Fruit fly (Drosophila melanogaster) whole organism, embryonic: ENCODE data around the gene Cyp4d14.

Experiments
- Ada2b ChIP-seq: fragments of 200-800 bp; sonication (Bioruptor generic); IDR thresholded peaks from 2 replicates; pipeline ENCODE4 v1.3.6; 2022; ENCODE audit warnings: missing biosample characterization, missing genetic modification characterization
- Asciz ChIP-seq: fragments of 200-800 bp; sonication (Bioruptor generic); optimal IDR thresholded peaks from 2 replicates; lab custom pipeline; 2017; ENCODE audit warnings: missing biosample characterization, mild to moderate bottlenecking, missing genetic modification characterization, missing genetic modification reagents
- Awh ChIP-seq: fragments of 200-800 bp; sonication (Bioruptor generic); IDR thresholded peaks from 2 replicates; pipeline ENCODE4, ENCODE4 v1.3.6; 2022; ENCODE audit warnings: missing biosample characterization, missing genetic modification characterization
- B-H1 ChIP-seq: fragments of 200-800 bp; sonication (Bioruptor generic); IDR thresholded peaks from 3 replicates; pipeline ENCODE4 v1.3.6; 2022; ENCODE audit warnings: missing biosample characterization, missing genetic modification characterization
- Bteb2 ChIP-seq: fragments of 200-800 bp; sonication (Bioruptor generic); optimal IDR thresholded peaks from 2 replicates; lab custom pipeline; 2016; ENCODE audit warnings: missing biosample characterization, missing genetic modification characterization
- CG12104 ChIP-seq: fragments of 200-800 bp; sonication (Bioruptor generic); optimal IDR thresholded peaks from 3 replicates; lab custom pipeline; 2016; ENCODE audit warnings: missing biosample characterization, missing genetic modification characterization
- CG13287 ChIP-seq: fragments of 200-800 bp; sonication (Bioruptor generic); IDR thresholded peaks from 2 replicates; pipeline ENCODE4 v1.3.6; 2022; ENCODE audit warnings: missing biosample characterization, missing genetic modification characterization; ENCODE audit not compliant: partially characterized antibody
- CG2199 ChIP-seq: fragments of 200-800 bp; sonication (Bioruptor generic); IDR thresholded peaks from 3 replicates; pipeline ENCODE4 v1.3.6; 2022; ENCODE audit warnings: missing biosample characterization, missing genetic modification characterization
- CG30403 ChIP-seq: fragments of 200-800 bp; sonication (Bioruptor generic); optimal IDR thresholded peaks from 3 replicates; lab custom pipeline; 2016; ENCODE audit warnings: missing biosample characterization, missing genetic modification characterization
- CG31441 ChIP-seq: fragments of 200-800 bp; sonication (Bioruptor generic); IDR thresholded peaks from 2 replicates; pipeline ENCODE4 v1.3.6; 2022; ENCODE audit warnings: missing biosample characterization, missing genetic modification characterization
- CG3726 ChIP-seq: fragments of 200-800 bp; sonication (Bioruptor generic); IDR thresholded peaks from 3 replicates; pipeline ENCODE4, ENCODE4 v1.3.6; 2022; ENCODE audit warnings: missing biosample characterization, missing genetic modification characterization
- CG4282 ChIP-seq: fragments of 200-800 bp; sonication (Bioruptor generic); optimal IDR thresholded peaks from 2 replicates; lab custom pipeline; 2016; ENCODE audit warnings: missing biosample characterization, missing genetic modification characterization
- CG4854 ChIP-seq: fragments of 200-800 bp; sonication (Bioruptor generic); optimal IDR thresholded peaks from 2 replicates; lab custom pipeline; 2016; ENCODE audit warnings: missing biosample characterization, missing genetic modification characterization, inconsistent platforms
- CG6683 ChIP-seq: fragments of 200-800 bp; sonication (Bioruptor generic); optimal IDR thresholded peaks from 2 replicates; lab custom pipeline; 2017; ENCODE audit warnings: missing biosample characterization, mild to moderate bottlenecking, missing genetic modification characterization, missing genetic modification reagents
- CG6689 ChIP-seq: fragments of 200-800 bp; sonication (Bioruptor generic); IDR thresholded peaks from 2 replicates; pipeline ENCODE4 v1.3.6; 2022; ENCODE audit warnings: missing biosample characterization, missing genetic modification characterization
- CG7271 ChIP-seq: fragments of 200-800 bp; sonication (Bioruptor generic); optimal IDR thresholded peaks from 2 replicates; lab custom pipeline; 2018; ENCODE audit warnings: missing biosample characterization, mild to moderate bottlenecking, missing genetic modification characterization, moderate library complexity
- CG8765 ChIP-seq: fragments of 200-800 bp; sonication (Bioruptor generic); IDR thresholded peaks from 2 replicates; pipeline ENCODE4 v1.3.6; 2022; ENCODE audit warnings: missing biosample characterization, missing genetic modification characterization
- CG9215 ChIP-seq: fragments of 200-800 bp; sonication (Bioruptor generic); IDR thresholded peaks from 2 replicates; pipeline ENCODE4 v1.3.6; 2022; ENCODE audit warnings: missing biosample characterization, missing genetic modification characterization
- Dfd ChIP-seq, 2 experiments: fragments of >200 bp; optimal IDR thresholded peaks; 2 replicates each; lab custom pipeline; 2017; ENCODE audit warnings: missing biosample characterization in 2 of 2, missing genetic modification characterization in 2 of 2
- Dp ChIP-seq: fragments of 200-800 bp; sonication (Bioruptor generic); optimal IDR thresholded peaks from 2 replicates; lab custom pipeline; 2018; ENCODE audit warnings: missing biosample characterization, mild to moderate bottlenecking, missing genetic modification characterization, moderate library complexity
- Drgx ChIP-seq: fragments of 200-800 bp; sonication (Bioruptor generic); IDR thresholded peaks from 2 replicates; pipeline ENCODE4 v1.3.6; 2022; ENCODE audit warnings: missing biosample characterization, missing genetic modification characterization
- Elba2 ChIP-seq: fragments of 200-800 bp; sonication (Bioruptor generic); optimal IDR thresholded peaks from 3 replicates; lab custom pipeline; 2016; ENCODE audit warnings: missing biosample characterization, missing genetic modification characterization
- Mad ChIP-seq: fragments of 200-800 bp; sonication (Bioruptor generic); optimal IDR thresholded peaks from 2 replicates; lab custom pipeline; 2016; ENCODE audit warnings: missing biosample characterization, missing genetic modification characterization
- Max ChIP-seq: fragments of 200-800 bp; sonication (Bioruptor generic); optimal IDR thresholded peaks from 2 replicates; lab custom pipeline; 2016; ENCODE audit warnings: missing biosample characterization, mild to moderate bottlenecking, missing genetic modification characterization
- PHDP ChIP-seq: fragments of 200-800 bp; sonication (Bioruptor generic); optimal IDR thresholded peaks from 3 replicates; lab custom pipeline; 2018; ENCODE audit warnings: missing biosample characterization, mild to moderate bottlenecking, missing genetic modification characterization, moderate library complexity
- Pdp1 ChIP-seq, 2 experiments: fragments of 200-800 bp; sonication (Bioruptor generic); optimal IDR thresholded peaks; 3 replicates each; lab custom pipeline; 2016; ENCODE audit warnings: missing biosample characterization in 2 of 2, missing genetic modification characterization in 2 of 2, mild to moderate bottlenecking in 1 of 2, moderate library complexity in 1 of 2
- Sry-δ ChIP-seq: fragments of 200-800 bp; sonication (Bioruptor generic); optimal IDR thresholded peaks from 2 replicates; lab custom pipeline; 2016; ENCODE audit warnings: missing biosample characterization, missing genetic modification characterization
- abd-A ChIP-seq: fragments of 200-800 bp; sonication (Bioruptor generic); optimal IDR thresholded peaks from 3 replicates; lab custom pipeline; 2019; ENCODE audit warnings: missing biosample characterization, mild to moderate bottlenecking, missing genetic modification characterization, moderate library complexity
- aop ChIP-seq: fragments of 200-800 bp; sonication (Bioruptor generic); IDR thresholded peaks from 2 replicates; pipeline ENCODE4 v1.3.6; 2022; ENCODE audit warnings: missing biosample characterization, missing genetic modification characterization
- ash1 ChIP-seq: fragments of 200-800 bp; sonication (Bioruptor generic); optimal IDR thresholded peaks from 2 replicates; lab custom pipeline; 2018; ENCODE audit warnings: missing biosample characterization, mild to moderate bottlenecking, missing genetic modification characterization
- crol ChIP-seq: fragments of 200-800 bp; sonication (Bioruptor generic); IDR thresholded peaks from 2 replicates; pipeline ENCODE4 v1.3.6; 2022; ENCODE audit warnings: missing biosample characterization, missing genetic modification characterization
- en ChIP-seq: fragments of 200-800 bp; sonication (Bioruptor generic); optimal IDR thresholded peaks from 2 replicates; lab custom pipeline; 2016; ENCODE audit warnings: missing biosample characterization, missing genetic modification characterization
- eyg ChIP-seq: fragments of 200-800 bp; sonication (Bioruptor generic); optimal IDR thresholded peaks from 3 replicates; lab custom pipeline; 2016; ENCODE audit warnings: missing biosample characterization, missing genetic modification characterization
- fd3F ChIP-seq: fragments of 200-800 bp; sonication (Bioruptor generic); optimal IDR thresholded peaks from 2 replicates; lab custom pipeline; 2018; ENCODE audit warnings: missing biosample characterization, mild to moderate bottlenecking, missing genetic modification characterization, moderate library complexity
- fu2 ChIP-seq: fragments of 200-800 bp; sonication (Bioruptor generic); optimal IDR thresholded peaks from 2 replicates; lab custom pipeline; 2016; ENCODE audit warnings: missing biosample characterization, missing genetic modification characterization
- gem ChIP-seq: fragments of 200-800 bp; sonication (Bioruptor generic); optimal IDR thresholded peaks from 2 replicates; lab custom pipeline; 2019; ENCODE audit warnings: missing biosample characterization, mild to moderate bottlenecking, missing genetic modification characterization, moderate library complexity
- hbn ChIP-seq: fragments of 200-800 bp; sonication (Bioruptor generic); IDR thresholded peaks from 2 replicates; pipeline ENCODE4 v1.3.6; 2022; ENCODE audit warnings: missing biosample characterization, missing genetic modification characterization; ENCODE audit not compliant: partially characterized antibody
- inv ChIP-seq: fragments of 200-800 bp; sonication (Bioruptor generic); IDR thresholded peaks from 2 replicates; pipeline ENCODE4 v1.3.6; 2022; ENCODE audit warnings: missing biosample characterization, missing genetic modification characterization; ENCODE audit not compliant: partially characterized antibody
- onecut ChIP-seq: fragments of 200-800 bp; sonication (Bioruptor generic); IDR thresholded peaks from 2 replicates; pipeline ENCODE4 v1.3.6; 2022; ENCODE audit warnings: missing biosample characterization, missing genetic modification characterization
- org-1 ChIP-seq: fragments of 200-800 bp; sonication (Bioruptor generic); optimal IDR thresholded peaks from 2 replicates; lab custom pipeline; 2017; ENCODE audit warnings: missing biosample characterization, missing genetic modification characterization
- pan ChIP-seq, 4 experiments: fragments of >200 bp in 3 of 4; fragments of 200-800 bp in 1 of 4; sonication (Bioruptor generic) in 1 of 4; optimal IDR thresholded peaks in 3 of 4; IDR thresholded peaks in 1 of 4; 2 replicates each; pipeline versions ENCODE4 v1.3.6 to Lab custom; 2017 to 2022; ENCODE audit warnings: missing biosample characterization in 2 of 4, missing genetic modification characterization in 2 of 4, mixed read lengths in 1 of 4
- row ChIP-seq: fragments of 200-800 bp; sonication (Bioruptor generic); IDR thresholded peaks from 3 replicates; pipeline ENCODE4 v1.3.6; 2022; ENCODE audit warnings: missing biosample characterization, missing genetic modification characterization
- sc ChIP-seq, 3 experiments: fragments of >200 bp in 2 of 3; fragments of 200-800 bp in 1 of 3; sonication (Bioruptor generic) in 1 of 3; optimal IDR thresholded peaks; 2 replicates in 2 of 3; 3 replicates in 1 of 3; lab custom pipeline; 2017; ENCODE audit warnings: mild to moderate bottlenecking in 1 of 3, missing biosample characterization in 1 of 3, missing genetic modification characterization in 1 of 3, missing genetic modification reagents in 1 of 3
- sd ChIP-seq: fragments of 200-800 bp; sonication (Bioruptor generic); optimal IDR thresholded peaks from 3 replicates; lab custom pipeline; 2018; ENCODE audit warnings: missing biosample characterization, mild to moderate bottlenecking, missing genetic modification characterization, moderate library complexity
- sna ChIP-seq: fragments of 200-800 bp; sonication (Bioruptor generic); IDR thresholded peaks from 2 replicates; pipeline ENCODE4 v1.3.6; 2022; ENCODE audit warnings: missing biosample characterization, missing genetic modification characterization; ENCODE audit not compliant: partially characterized antibody
- tna ChIP-seq: fragments of 200-800 bp; sonication (Bioruptor generic); IDR thresholded peaks from 2 replicates; pipeline ENCODE4 v1.3.6; 2022; ENCODE audit warnings: missing biosample characterization, missing genetic modification characterization; ENCODE audit not compliant: partially characterized antibody
- tx ChIP-seq: fragments of 200-800 bp; sonication (Bioruptor generic); optimal IDR thresholded peaks from 2 replicates; lab custom pipeline; 2016; ENCODE audit warnings: missing biosample characterization, missing genetic modification characterization
- wdn ChIP-seq: fragments of 200-800 bp; sonication (Bioruptor generic); IDR thresholded peaks from 2 replicates; pipeline ENCODE4 v1.3.6; 2022; ENCODE audit warnings: missing biosample characterization, missing genetic modification characterization
- z ChIP-seq: fragments of 200-800 bp; sonication (Bioruptor generic); IDR thresholded peaks from 3 replicates; pipeline ENCODE4 v1.3.6; 2022; ENCODE audit warnings: missing biosample characterization, missing genetic modification characterization

The Cyp4d14 gene

dm6 chrX:2141159-2141853 is 33.8 kb downstream of the Cyp4d14 start, which contains the start of gene D2hgdh:
D2hgdh (plus strand) TSS chrX:2141489.
- TF ChIP-seq pan (optimal IDR thresholded peaks at IDR 0.05; lab: Kevin White, UChicago) (no peak), pan (GFP tag; optimal IDR thresholded peaks at IDR 0.05 in 1 of 2, IDR thresholded peaks at IDR 0.05 in 1 of 2) (peak in 1 of 2 experiments; percentile 24), CG2199 (GFP tag; lab: Robert Waterston, UW) (no peak), hbn (GFP tag; lab: Robert Waterston, UW) (no peak), CG4282 (GFP tag; lab: Kevin White, UChicago) (no peak), aop (GFP tag; lab: Robert Waterston, UW) (no peak), CG30403 (peak; percentile 4), CG31441 (GFP tag; lab: Robert Waterston, UW) (no peak), CG6689 (GFP tag; lab: Robert Waterston, UW) (no peak), Max (GFP tag; lab: Kevin White, UChicago) (no peak), Pdp1 (GFP tag; optimal IDR thresholded peaks at IDR 0.05; lab: Kevin White, UChicago) (no peak), Awh (no peak), eyg (GFP tag; lab: Kevin White, UChicago) (no peak), Dfd (GFP tag; optimal IDR thresholded peaks at IDR 0.05; lab: Kevin White, UChicago) (no peak), tna (GFP tag; lab: Robert Waterston, UW) (no peak), tx (GFP tag; lab: Kevin White, UChicago) (no peak), sd (tag; lab: Kevin White, UChicago) (no peak), Drgx (GFP tag; lab: Robert Waterston, UW) (peak; percentile 53), CG7271 (no peak), inv (GFP tag; lab: Robert Waterston, UW) (no peak), crol (GFP tag; lab: Robert Waterston, UW) (peak; percentile 80), CG9215 (GFP tag; lab: Robert Waterston, UW) (no peak), fu2 (GFP tag; lab: Kevin White, UChicago) (no peak), en (GFP tag; lab: Kevin White, UChicago) (no peak), CG8765 (GFP tag; lab: Robert Waterston, UW) (no peak), abd-A (tag; lab: Kevin White, UChicago) (no peak), Elba2 (GFP tag; lab: Kevin White, UChicago) (no peak), CG13287 (GFP tag; lab: Robert Waterston, UW) (peak; percentile 33; the same call in 1 of the 2 replicates), Sry-δ (GFP tag; lab: Kevin White, UChicago) (no peak), sna (GFP tag; lab: Robert Waterston, UW) (no peak), Mad (GFP tag; lab: Kevin White, UChicago) (no peak), CG6683 (GFP tag; lab: Kevin White, UChicago) (no peak), onecut (no peak), PHDP (tag; lab: Kevin White, UChicago) (no peak), org-1 (GFP tag; lab: Kevin White, UChicago) (no peak), ash1 (GFP tag; lab: Kevin White, UChicago) (no peak), Ada2b (GFP tag; lab: Robert Waterston, UW) (0 out of 2 replicates have a peak, but pooled peaks have one; percentile 7), wdn (no peak), CG4854 (GFP tag; lab: Kevin White, UChicago) (no peak), Bteb2 (no peak), Asciz (no peak), CG3726 (GFP tag; lab: Robert Waterston, UW) (no peak), gem (tag; lab: Kevin White, UChicago) (peak; percentile 30), row (GFP tag; lab: Robert Waterston, UW) (peak; percentile 21; the same call in 1 of the 3 replicates), CG12104 (GFP tag; lab: Kevin White, UChicago) (no peak), sc (optimal IDR thresholded peaks at IDR 0.05; lab: Kevin White, UChicago) (no peak), sc (GFP tag; optimal IDR thresholded peaks at IDR 0.05; lab: Kevin White, UChicago) (no peak), Dp (GFP tag; lab: Kevin White, UChicago) (peak; percentile 20), B-H1 (no peak), z (GFP tag; lab: Robert Waterston, UW) (peak; percentile 76; the same call in 2 of the 3 replicates), fd3F (GFP tag; lab: Kevin White, UChicago) (no peak)
